Fruit fly (Drosophila melanogaster): ENCODE measurements around the gene CG43077.

- TF ChIP-seq psq (optimal IDR thresholded peaks at IDR 0.05) (no peak), insv (optimal IDR thresholded peaks at IDR 0.05) (no peak), ttk (optimal IDR thresholded peaks at IDR 0.05) (no peak)
Measured at dm6 chrX:17111274-17111673, 43.0 kb upstream of the CG43077 start.

All from Kc167 (cell line).